Fruit fly (Drosophila melanogaster): ENCODE measurements around the gene lectin-33A.

lectin-33A gene

DNA sequence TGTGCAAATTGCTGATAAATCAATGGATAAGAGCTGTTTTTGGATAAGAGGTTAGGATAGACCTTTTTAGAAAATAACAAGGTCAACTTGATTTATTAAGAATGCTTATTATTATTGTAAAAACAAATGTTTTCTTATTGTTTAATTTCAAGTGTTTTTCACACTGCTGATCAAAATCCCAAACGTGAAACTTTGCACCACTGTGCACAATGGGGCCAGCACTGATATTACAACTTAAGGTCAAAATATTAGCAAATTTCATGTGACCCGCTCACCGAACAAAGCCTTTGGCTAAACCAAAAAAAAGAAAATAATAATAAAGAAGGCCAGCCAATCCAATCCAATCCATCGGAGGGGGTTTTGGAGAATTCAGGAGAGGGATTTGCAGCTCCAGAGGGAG lies 20.9 kb downstream of the lectin-33A start:
- no peak for TF ChIP-seq ovo (GFP tag; optimal IDR thresholded peaks at IDR 0.05)
- no peak for TF ChIP-seq CG1620 (GFP tag; optimal IDR thresholded peaks at IDR 0.05)
- TF ChIP-seq bab1 (GFP tag; optimal IDR thresholded peaks at IDR 0.05): no peak
- TF ChIP-seq cnc (optimal IDR thresholded peaks at IDR 0.05): no peak
- TF ChIP-seq cic (GFP tag; optimal IDR thresholded peaks at IDR 0.05): no peak
- no peak for TF ChIP-seq Hr96 (GFP tag; optimal IDR thresholded peaks at IDR 0.05)
- no peak for TF ChIP-seq CG7101 (tag; optimal IDR thresholded peaks at IDR 0.05)
- no peak for TF ChIP-seq Clk (GFP tag; optimal IDR thresholded peaks at IDR 0.05)
- no peak for TF ChIP-seq CG11617 (GFP tag; optimal IDR thresholded peaks at IDR 0.05)
- no peak for TF ChIP-seq Mnt (GFP tag; optimal IDR thresholded peaks at IDR 0.05)
- no peak for TF ChIP-seq CG14711 (tag; optimal IDR thresholded peaks at IDR 0.05)

DNA sequence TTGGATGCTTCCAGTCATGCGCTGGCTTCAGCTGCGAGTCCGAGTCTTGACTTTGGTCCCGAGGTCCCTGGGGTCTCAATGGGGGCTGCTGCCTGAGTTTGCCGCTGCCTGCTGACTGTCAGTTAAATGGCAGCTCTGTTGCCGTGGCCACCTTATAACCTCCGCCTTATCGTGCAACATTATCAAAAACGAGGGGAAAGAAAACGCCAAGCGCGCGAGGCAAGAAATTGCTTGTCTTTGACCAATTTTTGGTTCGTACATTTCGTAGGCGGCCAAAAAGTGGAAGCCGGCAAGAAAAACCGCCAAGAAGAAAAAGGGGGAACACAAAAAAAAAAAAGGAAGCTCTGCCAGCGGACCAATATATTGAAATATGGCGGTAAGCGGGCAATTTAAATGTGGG lies 22.0 kb downstream of the lectin-33A start:
- no peak for TF ChIP-seq Crg-1 (GFP tag; optimal IDR thresholded peaks at IDR 0.05)
- no peak for TF ChIP-seq kay (GFP tag; ENCODE audit: borderline replicate concordance)
- TF ChIP-seq CG5204 (GFP tag; optimal IDR thresholded peaks at IDR 0.05): no peak
- TF ChIP-seq CG14711 (tag; optimal IDR thresholded peaks at IDR 0.05): no peak

DNA sequence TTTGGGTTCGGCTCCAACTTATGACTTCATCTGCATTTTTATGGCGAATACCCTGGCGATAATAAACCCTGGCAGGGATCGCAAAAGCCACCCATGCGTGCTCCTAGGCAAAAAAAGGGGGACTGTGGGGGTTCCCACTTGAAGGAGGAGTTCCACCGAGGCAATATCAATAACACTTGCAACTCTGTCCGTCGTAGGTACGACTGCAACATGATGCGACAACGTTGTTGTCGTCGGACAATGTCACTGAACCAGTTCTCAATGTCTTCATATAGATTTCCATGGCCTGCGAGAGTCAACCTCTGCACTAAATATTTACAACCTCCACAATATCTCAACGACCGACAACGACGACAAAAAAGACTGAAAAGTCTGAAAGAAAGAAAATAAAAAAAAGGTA lies 25.3 kb downstream of the lectin-33A start:
- TF ChIP-seq cic (GFP tag; optimal IDR thresholded peaks at IDR 0.05) (no peak), CG14711 (tag; optimal IDR thresholded peaks at IDR 0.05) (no peak), CG12768 (GFP tag; optimal IDR thresholded peaks at IDR 0.05) (no peak), CG1620 (GFP tag; optimal IDR thresholded peaks at IDR 0.05) (no peak), Crg-1 (GFP tag; optimal IDR thresholded peaks at IDR 0.05) (no peak)

DNA sequence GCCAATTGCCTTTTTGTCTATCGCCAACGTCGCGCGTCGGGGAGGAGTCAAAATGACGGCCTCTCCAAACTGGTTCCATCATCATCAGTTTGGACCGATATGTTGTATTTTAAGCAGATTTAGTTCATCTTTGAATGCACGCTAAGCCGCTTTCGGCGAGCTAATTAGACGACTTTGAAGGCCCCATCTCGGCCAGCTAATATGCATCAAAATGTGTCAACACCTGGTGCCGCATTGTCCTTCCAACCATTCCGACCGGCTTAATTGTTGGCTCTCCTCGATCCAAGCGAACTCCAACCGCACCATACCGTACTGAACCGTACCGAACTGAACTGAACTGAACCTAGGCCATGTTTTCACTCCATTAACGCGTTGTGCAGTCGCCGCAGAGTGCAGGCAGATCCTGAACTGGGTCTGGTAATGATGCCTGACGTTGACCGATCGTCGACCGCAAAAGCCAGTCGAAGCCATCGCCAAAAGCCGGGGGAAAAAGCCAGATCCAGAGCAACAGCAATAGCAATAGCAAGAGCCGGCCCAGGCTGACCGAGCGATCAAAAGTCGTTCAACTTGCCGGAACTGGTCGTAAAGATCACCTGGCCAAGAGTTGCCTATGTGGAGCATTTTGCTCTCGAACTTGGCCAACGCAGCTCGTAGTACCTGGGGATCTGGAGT lies 26.1 kb downstream of the lectin-33A start:
- TF ChIP-seq CG11617 (GFP tag; optimal IDR thresholded peaks at IDR 0.05) (no peak), tj (GFP tag; optimal IDR thresholded peaks at IDR 0.05) (no peak), Mnt (GFP tag; optimal IDR thresholded peaks at IDR 0.05) (no peak), ovo (GFP tag; optimal IDR thresholded peaks at IDR 0.05) (no peak), CG7101 (tag; optimal IDR thresholded peaks at IDR 0.05) (no peak), Crg-1 (GFP tag; optimal IDR thresholded peaks at IDR 0.05) (no peak), CG12768 (GFP tag; optimal IDR thresholded peaks at IDR 0.05) (no peak), CG7045 (GFP tag; optimal IDR thresholded peaks at IDR 0.05) (no peak), kay (GFP tag; ENCODE audit: borderline replicate concordance) (no peak), CG33017 (tag; optimal IDR thresholded peaks at IDR 0.05) (no peak), CG5204 (GFP tag; optimal IDR thresholded peaks at IDR 0.05) (no peak), cic (GFP tag; optimal IDR thresholded peaks at IDR 0.05) (no peak)

DNA sequence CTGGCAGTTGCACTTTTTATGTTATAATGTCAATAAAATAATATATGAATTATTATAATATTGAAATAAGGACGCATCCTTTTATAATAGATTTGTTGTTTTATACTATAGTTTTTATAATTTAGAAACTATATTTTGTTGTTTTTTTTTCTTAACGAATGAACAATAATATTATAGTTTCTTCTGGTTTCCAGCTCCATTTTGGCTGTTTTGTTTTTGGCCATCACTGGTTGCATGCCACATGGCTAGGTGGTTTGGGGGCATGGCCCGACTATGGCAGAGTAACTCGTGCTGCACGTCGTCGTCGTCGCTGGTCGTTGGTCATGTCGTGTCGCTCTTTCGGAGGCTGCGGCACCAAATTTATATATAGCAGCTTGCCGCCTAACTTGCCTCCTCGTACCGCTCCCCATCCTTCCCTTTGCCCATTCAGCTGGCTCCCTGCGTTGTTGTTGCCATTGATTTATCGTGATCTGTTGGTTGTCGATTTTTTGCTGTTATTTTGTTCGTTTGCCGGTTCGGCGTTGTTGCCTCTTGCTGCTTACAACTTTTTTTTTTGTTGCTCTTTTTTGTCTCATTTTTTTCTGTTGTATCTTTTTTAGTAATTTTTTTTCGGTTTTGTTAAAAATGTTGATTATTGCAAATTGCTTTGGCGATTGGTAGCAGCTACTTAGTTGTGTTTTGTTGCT lies 30.6 kb downstream of the lectin-33A start:
- no peak for TF ChIP-seq CG14711 (tag; optimal IDR thresholded peaks at IDR 0.05)
- TF ChIP-seq ovo (GFP tag; optimal IDR thresholded peaks at IDR 0.05): no peak

DNA sequence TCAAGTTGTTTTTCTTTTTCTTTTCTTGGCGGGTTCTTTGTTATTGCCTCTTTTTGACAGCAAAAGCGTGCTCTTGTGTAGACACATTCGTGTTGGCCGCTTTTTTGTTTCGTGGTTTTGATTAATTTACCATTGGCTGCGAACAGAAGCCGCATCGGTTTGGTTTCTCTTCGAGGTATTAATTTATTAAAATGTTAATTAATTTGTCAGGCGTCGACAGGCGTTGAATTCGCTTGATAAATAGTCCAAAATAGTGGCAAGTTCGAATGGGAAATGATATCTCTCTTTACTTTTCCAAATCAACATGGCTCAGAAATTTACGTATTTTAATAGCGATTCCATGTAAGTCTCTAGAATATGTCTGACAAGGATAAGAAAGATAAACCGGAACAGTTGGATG lies 32.6 kb downstream of the lectin-33A start, which contains the start of gene CG18666:
Gene CG18666, plus strand, starts transcription at position 301 of the 400 bp plus-strand sequence.
- TF ChIP-seq kay (GFP tag; ENCODE audit: borderline replicate concordance): no peak
- TF ChIP-seq Hr96 (GFP tag; optimal IDR thresholded peaks at IDR 0.05): no peak
- TF ChIP-seq CG5204 (GFP tag; optimal IDR thresholded peaks at IDR 0.05): no peak
- TF ChIP-seq Mnt (GFP tag; optimal IDR thresholded peaks at IDR 0.05): no peak
- TF ChIP-seq CG14711 (tag; optimal IDR thresholded peaks at IDR 0.05): no peak
- no peak for TF ChIP-seq CG11617 (GFP tag; optimal IDR thresholded peaks at IDR 0.05)
- TF ChIP-seq toe (GFP tag; optimal IDR thresholded peaks at IDR 0.05): no peak
- no peak for TF ChIP-seq Clk (GFP tag; optimal IDR thresholded peaks at IDR 0.05)
- TF ChIP-seq CG7101 (tag; optimal IDR thresholded peaks at IDR 0.05): no peak
- TF ChIP-seq cnc (optimal IDR thresholded peaks at IDR 0.05): no peak
- no peak for TF ChIP-seq ovo (GFP tag; optimal IDR thresholded peaks at IDR 0.05)

DNA sequence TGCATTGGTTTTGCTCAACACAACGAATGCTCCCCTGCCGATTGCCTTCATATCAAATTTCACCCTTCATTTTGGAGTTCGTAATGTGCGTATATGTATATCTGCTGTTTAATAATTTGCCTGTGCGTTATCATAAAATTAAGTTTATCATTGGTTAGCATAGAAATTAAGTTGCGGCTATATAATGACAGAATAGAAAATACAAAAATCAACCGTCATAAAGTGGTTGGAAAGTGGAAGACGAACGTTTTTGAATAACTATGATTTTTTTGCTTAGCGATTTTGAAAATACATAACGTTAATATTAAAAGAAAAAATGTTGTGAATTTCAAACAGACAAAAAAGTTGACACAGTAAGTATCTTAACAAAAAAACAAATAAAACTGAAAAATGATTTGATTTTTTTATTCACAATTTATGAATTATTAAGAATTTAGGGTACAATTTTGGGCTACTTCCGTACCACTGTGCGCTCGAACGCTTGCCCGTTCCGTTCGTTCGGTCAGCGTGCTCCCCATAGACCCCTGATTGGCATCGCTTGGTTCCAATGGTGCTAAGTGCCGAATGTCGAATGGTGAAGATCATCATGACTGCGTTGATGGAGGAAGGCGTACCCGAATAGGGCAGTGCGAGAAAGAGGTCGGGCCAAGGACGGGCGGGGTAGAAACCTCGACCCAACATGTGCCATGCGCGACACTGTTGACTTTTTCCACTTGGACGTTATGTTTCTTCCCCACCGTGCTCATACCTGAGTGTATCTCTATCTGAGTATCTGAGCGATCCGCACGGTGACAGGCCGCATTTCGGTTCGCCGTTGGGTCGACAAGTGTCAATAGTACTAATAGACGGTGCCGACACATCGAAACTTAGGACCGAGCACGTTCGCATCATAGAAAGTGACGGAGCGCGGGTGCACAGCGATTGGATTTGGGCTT lies 36.0 kb downstream of the lectin-33A start:
- TF ChIP-seq kay (GFP tag; ENCODE audit: borderline replicate concordance) (peak; percentile 27), tj (GFP tag; optimal IDR thresholded peaks at IDR 0.05) (no peak)

All from whole organism, adult.